Fruit fly (Drosophila melanogaster): Measurements from ENCODE around the gene CG13992.

CG13992 gene

DNA sequence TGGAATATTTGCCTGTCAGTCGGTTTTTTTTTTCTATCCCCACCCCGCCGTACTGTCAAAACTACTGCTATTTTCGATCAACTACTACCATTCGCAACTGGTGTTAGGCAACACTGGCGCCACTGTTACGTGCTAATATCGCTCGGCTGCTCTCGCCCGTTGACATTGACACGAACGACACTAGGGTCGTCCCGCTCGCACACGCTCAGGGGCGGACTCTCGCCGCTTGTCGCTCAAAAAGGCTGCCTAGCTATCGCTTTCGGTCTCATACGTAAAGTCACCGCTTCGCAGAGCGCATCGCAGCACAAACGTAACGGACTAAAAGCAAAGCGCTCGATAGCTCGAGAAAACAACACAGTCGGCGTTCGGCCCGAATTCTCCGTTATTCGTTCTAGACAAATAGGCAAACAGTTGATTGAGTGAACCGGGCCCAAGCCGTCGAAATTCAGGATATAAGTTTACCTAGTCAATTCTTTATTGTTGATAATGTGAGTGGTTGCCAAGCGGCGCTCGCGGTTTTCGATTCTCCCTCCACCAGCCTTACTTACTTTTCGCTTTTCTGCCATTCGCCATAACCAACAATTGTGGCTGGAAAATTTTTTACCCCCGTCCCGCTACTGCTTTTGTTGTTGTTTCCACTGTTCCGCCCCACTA lies 14.9 kb upstream of the CG13992 start (continued):
- TF ChIP-seq YL-1 (GFP tag; optimal IDR thresholded peaks at IDR 0.05) (peak; percentile 88), CG2889 (GFP tag; IDR thresholded peaks at IDR 0.05) (no peak), chif (GFP tag; optimal IDR thresholded peaks at IDR 0.05) (peak in 1 of 2 experiments; percentile 14), Max (GFP tag; optimal IDR thresholded peaks at IDR 0.05) (no peak), Awh (GFP tag; IDR thresholded peaks at IDR 0.05) (no peak), Eip74EF (GFP tag; optimal IDR thresholded peaks at IDR 0.05) (peak in 1 of 2 experiments; percentile 41), CG4360 (GFP tag; IDR thresholded peaks at IDR 0.05) (no peak), vvl (GFP tag; IDR thresholded peaks at IDR 0.05) (no peak), kah (GFP tag; optimal IDR thresholded peaks at IDR 0.05) (no peak), fu2 (GFP tag; optimal IDR thresholded peaks at IDR 0.05) (peak; percentile 26), sug (tag; optimal IDR thresholded peaks at IDR 0.05) (peak; percentile 75), Bteb2 (GFP tag; optimal IDR thresholded peaks at IDR 0.05) (no peak), cwo (GFP tag; optimal IDR thresholded peaks at IDR 0.05) (no peak), ranshi (GFP tag; IDR thresholded peaks at IDR 0.05) (no peak), CG2875 (GFP tag; optimal IDR thresholded peaks at IDR 0.05) (no peak), wor (GFP tag; IDR thresholded peaks at IDR 0.05) (no peak), CG14441 (GFP tag; IDR thresholded peaks at IDR 0.05) (no peak), D19B (GFP tag; optimal IDR thresholded peaks at IDR 0.05) (no peak), CG3838 (GFP tag; optimal IDR thresholded peaks at IDR 0.05) (no peak), CG17829 (tag; optimal IDR thresholded peaks at IDR 0.05) (peak; percentile 52), CG6791 (GFP tag; IDR thresholded peaks at IDR 0.05; ENCODE audit: partially characterized antibody) (no peak), CG34422 (GFP tag; IDR thresholded peaks at IDR 0.05) (no peak), scrt (GFP tag; optimal IDR thresholded peaks at IDR 0.05) (peak; percentile 44), NK7.1 (GFP tag; optimal IDR thresholded peaks at IDR 0.05) (peak; percentile 33), bcd (GFP tag; optimal IDR thresholded peaks at IDR 0.05) (no peak), CG7271 (tag; optimal IDR thresholded peaks at IDR 0.05) (no peak), Sry-β (GFP tag; optimal IDR thresholded peaks at IDR 0.05) (no peak), Atf-2 (GFP tag; optimal IDR thresholded peaks at IDR 0.05) (no peak), CG14860 (GFP tag; IDR thresholded peaks at IDR 0.05; ENCODE audit: partially characterized antibody) (no peak), tll (GFP tag; optimal IDR thresholded peaks at IDR 0.05) (peak in 1 of 2 experiments; percentile 16), CG8388 (GFP tag; optimal IDR thresholded peaks at IDR 0.05) (no peak), CG13894 (tag; optimal IDR thresholded peaks at IDR 0.05) (peak; percentile 68), Dek (tag; optimal IDR thresholded peaks at IDR 0.05) (peak; percentile 41), abd-A (tag; optimal IDR thresholded peaks at IDR 0.05) (no peak), CG17361 (GFP tag; IDR thresholded peaks at IDR 0.05) (no peak), Ets97D (GFP tag; optimal IDR thresholded peaks at IDR 0.05) (peak; percentile 3), Abd-B (GFP tag; optimal IDR thresholded peaks at IDR 0.05) (no peak), CG12659 (GFP tag; optimal IDR thresholded peaks at IDR 0.05) (peak; percentile 52), Trl (optimal IDR thresholded peaks at IDR 0.05) (no peak), Trl (GFP tag; optimal IDR thresholded peaks at IDR 0.05) (peak; percentile 36), tap (tag; optimal IDR thresholded peaks at IDR 0.05) (no peak), z (GFP tag; IDR thresholded peaks at IDR 0.05) (no peak), HLH4C (GFP tag; IDR thresholded peaks at IDR 0.05; ENCODE audit: partially characterized antibody) (no peak), nmo (GFP tag; optimal IDR thresholded peaks at IDR 0.05) (peak; percentile 38), Mes4 (GFP tag; optimal IDR thresholded peaks at IDR 0.05) (peak; percentile 23), CG30020 (tag; optimal IDR thresholded peaks at IDR 0.05) (no peak), CG1529 (GFP tag; optimal IDR thresholded peaks at IDR 0.05) (no peak), CG12299 (tag; optimal IDR thresholded peaks at IDR 0.05) (no peak), Hr3 (GFP tag; optimal IDR thresholded peaks at IDR 0.05) (no peak), CG10321 (GFP tag; IDR thresholded peaks at IDR 0.05) (no peak)
